Worm (Caenorhabditis elegans): ENCODE data around the gene pqn-91.

Gene pqn-91

DNA sequence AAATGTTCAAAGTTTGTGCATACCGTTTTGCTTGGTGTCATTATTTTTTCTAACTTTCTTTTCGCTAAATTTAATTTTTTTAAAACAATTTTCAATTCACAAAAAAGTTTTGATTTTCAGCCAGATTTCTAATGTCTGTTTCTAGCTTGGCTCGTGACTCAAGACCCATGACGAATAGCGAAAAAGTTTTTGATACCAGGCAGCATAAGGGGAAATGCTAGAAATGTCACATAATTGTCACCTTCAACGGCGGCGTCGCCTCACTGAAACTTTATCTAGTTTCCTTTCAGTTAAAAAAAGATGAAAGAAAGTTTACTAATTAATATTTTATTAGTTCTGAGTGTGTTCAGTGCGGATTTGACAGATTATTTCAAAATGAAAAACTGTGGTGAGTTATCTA, 45.1 kb downstream of the pqn-91 start, which contains the start of gene irld-59:
irld-59 (plus strand) TSS at position 301 of the 400 bp plus-strand sequence.
- TF ChIP-seq pqm-1 (tag; optimal IDR thresholded peaks at IDR 0.05): no peak
- TF ChIP-seq ceh-30 (tag; optimal IDR thresholded peaks at IDR 0.05): no peak
- no peak for TF ChIP-seq tbx-7 (tag; optimal IDR thresholded peaks at IDR 0.05)

All from whole organism, late embryonic.